Worm (Caenorhabditis elegans) whole organism, L3 larva: Measurements from ENCODE around the gene F19F10.1.

Source experiments
- R02D3.7 ChIP-seq: fragments of 150-350 bp; optimal IDR thresholded peaks from 2 replicates; lab custom pipeline; 2014; ENCODE audit warnings: missing biosample characterization, missing genetic modification characterization
- ZK546.5 ChIP-seq: sonication (generic microtip); optimal IDR thresholded peaks from 2 replicates; lab custom pipeline; 2017; ENCODE audit warnings: missing biosample characterization, missing genetic modification characterization
- aly-2 ChIP-seq: fragments of 150-350 bp; optimal IDR thresholded peaks from 2 replicates; lab custom pipeline; 2014; ENCODE audit warnings: missing biosample characterization, missing genetic modification characterization
- ama-1 ChIP-seq: fragments of 150-350 bp; optimal IDR thresholded peaks from 2 replicates; lab custom pipeline; 2018
- ceh-28 ChIP-seq: fragments of 150-350 bp; optimal IDR thresholded peaks from 2 replicates; lab custom pipeline; 2014; ENCODE audit warnings: missing biosample characterization, missing genetic modification reagents, missing genetic modification characterization
- ceh-82 ChIP-seq: fragments of 150-350 bp; optimal IDR thresholded peaks from 2 replicates; lab custom pipeline; 2014; ENCODE audit warnings: missing biosample characterization, missing genetic modification characterization
- ceh-9 ChIP-seq: sonication (generic microtip); optimal IDR thresholded peaks from 2 replicates; lab custom pipeline; 2018; ENCODE audit warnings: missing biosample characterization, missing genetic modification characterization
- daf-12 ChIP-seq: fragments of 150-350 bp; optimal IDR thresholded peaks from 2 replicates; lab custom pipeline; 2014; ENCODE audit warnings: missing biosample characterization, missing genetic modification reagents, missing genetic modification characterization
- egl-27 ChIP-seq: sonication (generic microtip); optimal IDR thresholded peaks from 4 replicates; lab custom pipeline; 2017; ENCODE audit warnings: missing biosample characterization, missing genetic modification reagents, missing genetic modification characterization
- elt-1 ChIP-seq: fragments of 150-350 bp; optimal IDR thresholded peaks from 2 replicates; lab custom pipeline; 2014; ENCODE audit warnings: missing biosample characterization, missing genetic modification characterization
- elt-2 ChIP-seq: sonication (generic microtip); optimal IDR thresholded peaks from 2 replicates; lab custom pipeline; 2016; ENCODE audit warnings: missing genetic modification reagents, mild to moderate bottlenecking, missing genetic modification characterization, missing compliant biosample characterization
- elt-3 ChIP-seq, 3 experiments: fragments of 150-350 bp in 1 of 3; sonication (generic microtip) in 2 of 3; optimal IDR thresholded peaks; 2 replicates in 2 of 3; 4 replicates in 1 of 3; lab custom pipeline; 2014 to 2017; ENCODE audit warnings: missing biosample characterization in 3 of 3, missing genetic modification characterization in 3 of 3
- fkh-10 ChIP-seq: sonication (generic microtip); optimal IDR thresholded peaks from 2 replicates; lab custom pipeline; 2017; ENCODE audit warnings: missing biosample characterization, missing genetic modification reagents, missing genetic modification characterization
- fkh-2 ChIP-seq: fragments of 150-350 bp; optimal IDR thresholded peaks from 2 replicates; lab custom pipeline; 2014; ENCODE audit warnings: missing biosample characterization, missing genetic modification reagents, missing genetic modification characterization
- fos-1 ChIP-seq: fragments of 150-350 bp; optimal IDR thresholded peaks from 2 replicates; lab custom pipeline; 2014; ENCODE audit warnings: missing biosample characterization, missing genetic modification characterization
- jun-1 ChIP-seq: fragments of 150-350 bp; optimal IDR thresholded peaks from 2 replicates; lab custom pipeline; 2014; ENCODE audit warnings: missing biosample characterization, missing genetic modification reagents, missing genetic modification characterization
- lin-15B ChIP-seq: fragments of 150-350 bp; optimal IDR thresholded peaks from 2 replicates; lab custom pipeline; 2014; ENCODE audit warnings: missing biosample characterization, missing genetic modification characterization
- lin-39 ChIP-seq: fragments of 150-350 bp; optimal IDR thresholded peaks from 2 replicates; lab custom pipeline; 2018; ENCODE audit warnings: missing biosample characterization, missing genetic modification reagents, missing genetic modification characterization
- lsy-12 ChIP-seq: sonication (generic microtip); optimal IDR thresholded peaks from 2 replicates; lab custom pipeline; 2016; ENCODE audit warnings: mild to moderate bottlenecking, missing genetic modification characterization, missing compliant biosample characterization
- mml-1 ChIP-seq: fragments of 150-350 bp; sonication (generic microtip); optimal IDR thresholded peaks from 3 replicates; lab custom pipeline; 2014; ENCODE audit warnings: missing biosample characterization, missing genetic modification characterization
- nfya-1 ChIP-seq: sonication (generic microtip); optimal IDR thresholded peaks from 2 replicates; lab custom pipeline; 2017; ENCODE audit warnings: missing genetic modification characterization, mild to moderate bottlenecking, missing compliant biosample characterization, antibody characterized with exemption, moderate library complexity; ENCODE audit not compliant: insufficient read depth
- nhr-12 ChIP-seq: fragments of 150-350 bp; optimal IDR thresholded peaks from 2 replicates; lab custom pipeline; 2014; ENCODE audit warnings: missing biosample characterization, missing genetic modification characterization
- nhr-23 ChIP-seq: fragments of 150-350 bp; optimal IDR thresholded peaks from 2 replicates; lab custom pipeline; 2014; ENCODE audit warnings: missing biosample characterization, missing genetic modification reagents, missing genetic modification characterization
- nhr-25 ChIP-seq: sonication (generic microtip); optimal IDR thresholded peaks from 2 replicates; lab custom pipeline; 2017; ENCODE audit warnings: missing biosample characterization, missing genetic modification characterization
- nhr-28 ChIP-seq: fragments of 150-350 bp; optimal IDR thresholded peaks from 2 replicates; lab custom pipeline; 2014; ENCODE audit warnings: missing biosample characterization, missing genetic modification characterization
- nhr-43 ChIP-seq: sonication (generic microtip); optimal IDR thresholded peaks from 2 replicates; lab custom pipeline; 2016; ENCODE audit warnings: mild to moderate bottlenecking, missing genetic modification characterization, missing compliant biosample characterization; ENCODE audit not compliant: poor library complexity, severe bottlenecking
- nhr-67 ChIP-seq: fragments of 150-350 bp; optimal IDR thresholded peaks from 2 replicates; lab custom pipeline; 2014; ENCODE audit warnings: missing biosample characterization, missing genetic modification characterization
- pqm-1 ChIP-seq: fragments of 150-350 bp; optimal IDR thresholded peaks from 2 replicates; lab custom pipeline; 2017; ENCODE audit warnings: missing biosample characterization, missing genetic modification characterization, inconsistent platforms
- snpc-4 ChIP-seq: fragments of 150-350 bp; optimal IDR thresholded peaks from 2 replicates; lab custom pipeline; 2014; ENCODE audit warnings: missing biosample characterization, missing genetic modification characterization
- tbx-2 ChIP-seq: sonication (generic microtip); optimal IDR thresholded peaks from 2 replicates; lab custom pipeline; 2016; ENCODE audit warnings: mild to moderate bottlenecking, missing genetic modification characterization, missing compliant biosample characterization
- unc-62 ChIP-seq: fragments of 150-350 bp; sonication (generic microtip); optimal IDR thresholded peaks from 4 replicates; lab custom pipeline; 2014; ENCODE audit warnings: missing biosample characterization, missing genetic modification reagents, missing genetic modification characterization
- zag-1 ChIP-seq: fragments of 150-350 bp; optimal IDR thresholded peaks from 2 replicates; lab custom pipeline; 2014; ENCODE audit warnings: missing biosample characterization, missing genetic modification characterization
- ztf-11 ChIP-seq: fragments of 150-350 bp; optimal IDR thresholded peaks from 2 replicates; lab custom pipeline; 2014; ENCODE audit warnings: missing biosample characterization, missing genetic modification characterization
- ztf-4 ChIP-seq: fragments of 150-350 bp; optimal IDR thresholded peaks from 2 replicates; lab custom pipeline; 2014; ENCODE audit warnings: missing biosample characterization, missing genetic modification characterization

Gene F19F10.1

DNA sequence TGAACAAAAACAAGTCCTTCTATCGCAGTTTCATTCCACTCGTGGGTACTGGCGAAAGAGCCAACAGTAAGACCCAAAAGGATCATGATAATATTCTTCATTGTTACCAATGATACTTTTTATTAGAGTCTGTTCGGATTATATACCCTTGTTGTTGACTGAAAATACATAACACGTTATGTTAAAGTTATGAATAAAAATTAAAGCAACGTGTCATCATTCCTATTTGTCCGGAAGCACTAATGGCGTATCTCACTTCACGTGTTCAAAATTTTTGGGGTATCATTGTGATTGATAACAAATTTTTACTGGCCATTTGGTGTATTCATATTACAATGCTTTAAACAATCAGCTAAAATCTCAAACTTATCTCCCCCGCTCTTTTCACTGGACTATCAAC lies 38.4 kb downstream of the F19F10.1 start, which contains the start of gene scl-26:
Gene scl-26 (minus strand): TSS at position 101 of the 400 bp plus-strand sequence.
- TF ChIP-seq ztf-4 (tag; lab: Kevin White, UChicago): no peak
- no peak for TF ChIP-seq ama-1 (lab: Kevin White, UChicago)
- no peak for TF ChIP-seq nhr-67 (tag; lab: Kevin White, UChicago)
- no peak for TF ChIP-seq nhr-12 (tag; lab: Kevin White, UChicago)
- TF ChIP-seq nhr-43 (tag; lab: Kevin White, UChicago): no peak
- TF ChIP-seq R02D3.7 (tag; lab: Kevin White, UChicago): no peak
- TF ChIP-seq ztf-11 (tag; lab: Kevin White, UChicago): no peak
- TF ChIP-seq egl-27 (tag; lab: Kevin White, UChicago): no peak
- no peak for TF ChIP-seq pqm-1 (tag; lab: Kevin White, UChicago)
- no peak for TF ChIP-seq fkh-2
- TF ChIP-seq ceh-28 (tag; lab: Kevin White, UChicago): no peak
- TF ChIP-seq fos-1 (tag; lab: Kevin White, UChicago): no peak
- TF ChIP-seq lsy-12: no peak
- no peak for TF ChIP-seq ZK546.5 (tag; lab: Kevin White, UChicago)
- TF ChIP-seq daf-12 (tag; lab: Kevin White, UChicago): no peak
- no peak for TF ChIP-seq aly-2 (tag; lab: Kevin White, UChicago)

DNA sequence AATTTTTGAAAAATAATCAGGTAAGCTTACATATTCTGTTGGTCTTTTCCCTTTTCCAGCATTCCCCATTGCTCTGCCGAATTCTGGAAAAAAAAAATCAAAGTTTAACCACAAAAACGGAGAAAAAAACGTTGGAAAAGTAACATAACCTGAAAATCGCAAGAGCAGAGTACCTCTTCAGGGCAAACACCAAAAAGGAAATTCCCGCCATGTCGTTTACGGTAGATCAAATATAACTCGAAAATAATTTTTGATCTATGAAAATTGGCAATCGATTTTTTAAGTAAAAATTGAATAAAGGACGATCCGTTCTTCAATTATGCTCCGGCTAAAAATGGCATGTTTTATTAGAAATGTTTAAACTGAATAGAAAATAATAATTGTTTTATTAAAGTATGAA lies 40.4 kb downstream of the F19F10.1 start, which contains the start of gene C50E3.11:
Gene C50E3.11 (minus strand): TSS at position 83 of the 400 bp plus-strand sequence.
- TF ChIP-seq ztf-11 (tag; lab: Kevin White, UChicago) (no peak), ztf-4 (tag; lab: Kevin White, UChicago) (no peak), pqm-1 (tag; lab: Kevin White, UChicago) (no peak), jun-1 (tag; lab: Kevin White, UChicago) (no peak), fkh-10 (no peak), mml-1 (tag; lab: Kevin White, UChicago) (no peak), lin-39 (tag; lab: Kevin White, UChicago) (no peak), nfya-1 (tag; lab: Kevin White, UChicago) (no peak), aly-2 (tag; lab: Kevin White, UChicago) (no peak), elt-3 (tag; optimal IDR thresholded peaks at IDR 0.05; lab: Kevin White, UChicago) (no peak), nhr-28 (tag; lab: Kevin White, UChicago) (no peak), ceh-82 (tag; lab: Kevin White, UChicago) (no peak), nhr-67 (tag; lab: Kevin White, UChicago) (no peak), nhr-23 (tag; lab: Kevin White, UChicago) (no peak), ceh-9 (tag; lab: Kevin White, UChicago) (no peak), R02D3.7 (tag; lab: Kevin White, UChicago) (no peak), unc-62 (GFP tag; lab: Kevin White, UChicago) (no peak), snpc-4 (tag; lab: Kevin White, UChicago) (no peak), elt-1 (tag; lab: Kevin White, UChicago) (no peak), zag-1 (no peak)

DNA sequence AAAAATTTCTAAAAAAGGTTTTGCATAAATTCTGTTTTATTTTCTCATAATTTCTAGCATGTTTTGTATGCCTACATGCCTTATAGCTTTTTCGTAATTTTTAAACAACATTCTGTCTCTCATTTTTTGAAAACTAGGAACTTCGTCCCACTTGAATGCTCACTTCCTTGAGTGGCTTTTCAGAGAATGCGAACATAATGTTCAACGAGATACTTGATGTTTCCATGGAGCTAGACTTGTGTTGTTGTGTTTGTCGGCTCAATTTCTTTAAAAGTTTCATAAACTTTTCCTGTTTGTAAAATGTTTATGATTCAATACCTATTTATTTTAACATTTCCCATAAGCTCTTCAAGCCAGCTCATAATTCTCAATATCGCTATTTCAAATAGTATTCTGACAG lies 41.8 kb downstream of the F19F10.1 start, which contains the start of gene clec-213:
Gene clec-213 (plus strand): TSS at position 301 of the 400 bp plus-strand sequence.
- TF ChIP-seq ztf-11 (tag; lab: Kevin White, UChicago): no peak
- no peak for TF ChIP-seq elt-2
- TF ChIP-seq nhr-67 (tag; lab: Kevin White, UChicago): no peak
- no peak for TF ChIP-seq jun-1 (tag; lab: Kevin White, UChicago)
- TF ChIP-seq, all 47 proteins: peak for 0

DNA sequence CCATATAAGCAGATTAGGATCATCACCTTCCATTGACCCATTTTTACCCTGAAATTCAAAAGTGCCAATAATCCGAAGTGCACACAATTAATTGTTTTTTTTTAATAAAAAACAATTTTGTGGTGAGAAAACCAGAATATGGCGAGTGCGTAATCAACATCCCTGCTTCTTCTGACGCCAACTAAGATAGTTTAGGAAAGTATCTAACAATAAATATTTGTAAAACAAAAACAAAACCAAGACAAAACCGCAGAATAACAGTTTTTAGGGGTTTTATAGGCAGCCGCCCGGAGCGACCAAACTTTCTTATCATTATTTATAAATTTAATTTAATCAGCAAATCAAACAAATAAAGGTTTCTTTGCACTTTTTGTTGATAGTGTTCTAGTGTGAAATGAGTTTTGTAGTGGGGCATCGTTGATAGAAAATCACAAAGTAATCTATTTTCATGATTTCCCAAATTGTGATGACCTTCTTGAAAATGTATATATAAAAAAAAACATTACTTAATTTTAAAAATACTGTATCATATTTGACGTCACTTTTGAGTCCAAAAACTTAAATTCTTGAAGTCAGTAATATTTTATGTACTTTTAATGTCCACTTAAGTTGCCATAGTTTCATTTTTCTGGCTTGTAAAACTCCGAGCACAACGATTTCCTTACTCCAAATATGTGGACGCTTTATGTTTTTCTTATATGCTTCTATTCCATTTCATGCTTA lies 46.8 kb downstream of the F19F10.1 start, which contains the start of the genes folt-3 and clec-214:
Gene folt-3 (minus strand): TSS at position 51 of the 723 bp plus-strand sequence.
Gene clec-214 (plus strand): TSS at position 673 of the 723 bp plus-strand sequence.
- TF ChIP-seq fos-1 (tag; lab: Kevin White, UChicago) (no peak), elt-2 (peak; percentile 56), tbx-2 (tag; lab: Kevin White, UChicago) (no peak)

DNA sequence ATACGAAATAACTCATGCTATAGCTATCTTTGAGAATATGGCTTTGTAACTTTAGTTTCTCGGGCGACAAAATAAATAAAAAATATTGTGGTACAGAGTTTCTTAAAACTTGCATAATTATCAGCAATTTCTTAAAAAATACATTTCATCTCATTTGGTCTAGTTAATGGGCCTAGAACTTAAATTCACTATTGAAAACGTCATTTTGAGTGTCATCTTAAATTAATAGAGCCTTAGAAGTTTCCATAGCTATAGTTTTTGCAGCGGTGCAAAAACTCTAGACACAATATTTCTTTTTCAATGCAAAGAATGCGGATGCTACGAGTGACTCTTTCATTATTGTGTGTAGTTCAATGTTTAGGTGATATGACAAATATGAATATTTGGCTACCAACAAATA lies 49.0 kb downstream of the F19F10.1 start, which contains the start of gene clec-215:
Gene clec-215 (plus strand): TSS at position 301 of the 400 bp plus-strand sequence.
- no peak for TF ChIP-seq nfya-1 (tag; lab: Kevin White, UChicago)
- no peak for TF ChIP-seq daf-12 (tag; lab: Kevin White, UChicago)
- TF ChIP-seq ztf-4 (tag; lab: Kevin White, UChicago): no peak
- no peak for TF ChIP-seq nhr-25 (tag; lab: Kevin White, UChicago)
- no peak for TF ChIP-seq ztf-11 (tag; lab: Kevin White, UChicago)
- TF ChIP-seq ZK546.5 (tag; lab: Kevin White, UChicago): no peak
- TF ChIP-seq ceh-82 (tag; lab: Kevin White, UChicago): no peak
- TF ChIP-seq lsy-12: no peak
- TF ChIP-seq lin-15B: no peak
- no peak for TF ChIP-seq elt-1 (tag; lab: Kevin White, UChicago)
- TF ChIP-seq pqm-1 (tag; lab: Kevin White, UChicago): no peak
